Fruit fly (Drosophila melanogaster) whole organism, embryonic: ENCODE data around the gene e.

ENCODE experiments used
- Abd-B ChIP-seq: fragments of 200-800 bp; sonication (Bioruptor generic); optimal IDR thresholded peaks from 2 replicates; lab custom pipeline; 2018; ENCODE audit warnings: missing biosample characterization, mild to moderate bottlenecking, missing genetic modification characterization, moderate library complexity
- Asciz ChIP-seq: fragments of 200-800 bp; sonication (Bioruptor generic); optimal IDR thresholded peaks from 2 replicates; lab custom pipeline; 2017; ENCODE audit warnings: missing biosample characterization, mild to moderate bottlenecking, missing genetic modification characterization, missing genetic modification reagents
- Atf-2 ChIP-seq: fragments of 200-800 bp; sonication (Bioruptor generic); optimal IDR thresholded peaks from 2 replicates; lab custom pipeline; 2016; ENCODE audit warnings: missing biosample characterization, missing genetic modification characterization
- Blimp-1 ChIP-seq: fragments of 200-800 bp; sonication (Bioruptor generic); optimal IDR thresholded peaks from 3 replicates; lab custom pipeline; 2018; ENCODE audit warnings: missing biosample characterization, missing genetic modification characterization, mild to moderate bottlenecking, moderate library complexity, missing genetic modification reagents
- CG11456 ChIP-seq: fragments of 200-800 bp; sonication (Bioruptor generic); IDR thresholded peaks from 3 replicates; pipeline ENCODE4 v1.3.6; 2022; ENCODE audit warnings: missing biosample characterization, missing genetic modification characterization
- CG12155 ChIP-seq: fragments of 200-800 bp; sonication (Bioruptor generic); optimal IDR thresholded peaks from 3 replicates; lab custom pipeline; 2016; ENCODE audit warnings: missing biosample characterization, missing genetic modification characterization
- CG12299 ChIP-seq: fragments of 200-800 bp; sonication (Bioruptor generic); optimal IDR thresholded peaks from 2 replicates; lab custom pipeline; 2018; ENCODE audit warnings: missing biosample characterization, mild to moderate bottlenecking, missing genetic modification characterization
- CG13424 ChIP-seq: fragments of 200-800 bp; sonication (Bioruptor generic); optimal IDR thresholded peaks from 2 replicates; lab custom pipeline; 2019; ENCODE audit warnings: missing biosample characterization, mild to moderate bottlenecking, missing genetic modification characterization, moderate library complexity
- CG14710 ChIP-seq: fragments of 200-800 bp; sonication (Bioruptor generic); optimal IDR thresholded peaks from 3 replicates; lab custom pipeline; 2019; ENCODE audit warnings: missing biosample characterization, mild to moderate bottlenecking, missing genetic modification characterization, moderate library complexity
- CG15479 ChIP-seq: fragments of 200-800 bp; sonication (Bioruptor generic); optimal IDR thresholded peaks from 3 replicates; lab custom pipeline; 2019; ENCODE audit warnings: missing biosample characterization, mild to moderate bottlenecking, missing genetic modification characterization, moderate library complexity
- CG15696 ChIP-seq: fragments of 200-800 bp; sonication (Bioruptor generic); optimal IDR thresholded peaks from 2 replicates; lab custom pipeline; 2019; ENCODE audit warnings: missing biosample characterization, mild to moderate bottlenecking, missing genetic modification characterization, moderate library complexity
- CG1647 ChIP-seq: fragments of 200-800 bp; sonication (Bioruptor generic); optimal IDR thresholded peaks from 3 replicates; lab custom pipeline; 2016; ENCODE audit warnings: missing biosample characterization, missing genetic modification characterization
- CG17186 ChIP-seq: fragments of 200-800 bp; sonication (Bioruptor generic); optimal IDR thresholded peaks from 3 replicates; lab custom pipeline; 2017; ENCODE audit warnings: missing biosample characterization, missing genetic modification reagents, missing genetic modification characterization
- CG2712 ChIP-seq: fragments of 200-800 bp; optimal IDR thresholded peaks from 3 replicates; lab custom pipeline; 2019; ENCODE audit warnings: missing biosample characterization, mild to moderate bottlenecking, missing genetic modification characterization, moderate library complexity
- CG6254 ChIP-seq: fragments of 200-800 bp; sonication (Bioruptor generic); optimal IDR thresholded peaks from 3 replicates; lab custom pipeline; 2017; ENCODE audit warnings: mild to moderate bottlenecking, missing biosample characterization, missing genetic modification reagents, missing genetic modification characterization
- CG6813 ChIP-seq: fragments of 200-800 bp; sonication (Bioruptor generic); optimal IDR thresholded peaks from 2 replicates; lab custom pipeline; 2017; ENCODE audit warnings: missing biosample characterization, missing genetic modification characterization, mild to moderate bottlenecking, moderate library complexity, missing genetic modification reagents
- CG7357 ChIP-seq: fragments of 200-800 bp; sonication (Bioruptor generic); IDR thresholded peaks from 3 replicates; pipeline ENCODE4 v1.3.6; 2022; ENCODE audit warnings: missing biosample characterization, missing genetic modification characterization
- CG8359 ChIP-seq: fragments of 200-800 bp; sonication (Bioruptor generic); optimal IDR thresholded peaks from 2 replicates; lab custom pipeline; 2017; ENCODE audit warnings: missing biosample characterization, mild to moderate bottlenecking, missing genetic modification characterization, borderline replicate concordance
- D19A ChIP-seq: fragments of 200-800 bp; optimal IDR thresholded peaks from 3 replicates; lab custom pipeline; 2019; ENCODE audit warnings: missing biosample characterization, mild to moderate bottlenecking, missing genetic modification characterization, moderate library complexity
- Dp ChIP-seq: fragments of 200-800 bp; sonication (Bioruptor generic); optimal IDR thresholded peaks from 2 replicates; lab custom pipeline; 2018; ENCODE audit warnings: missing biosample characterization, mild to moderate bottlenecking, missing genetic modification characterization, moderate library complexity
- Kr ChIP-seq: fragments of 200-800 bp; sonication (Bioruptor generic); optimal IDR thresholded peaks from 2 replicates; lab custom pipeline; 2017; ENCODE audit warnings: missing biosample characterization, mild to moderate bottlenecking, missing genetic modification characterization
- Lpt ChIP-seq: fragments of >200 bp; optimal IDR thresholded peaks from 2 replicates; lab custom pipeline; 2018; ENCODE audit warnings: missing biosample characterization, missing genetic modification characterization
- Pdp1 ChIP-seq, 2 experiments: fragments of 200-800 bp; sonication (Bioruptor generic); optimal IDR thresholded peaks; 3 replicates each; lab custom pipeline; 2016; ENCODE audit warnings: missing biosample characterization in 2 of 2, missing genetic modification characterization in 2 of 2, mild to moderate bottlenecking in 1 of 2, moderate library complexity in 1 of 2
- Side ChIP-seq: fragments of 200-800 bp; sonication (Bioruptor generic); optimal IDR thresholded peaks from 2 replicates; lab custom pipeline; 2016; ENCODE audit warnings: missing biosample characterization, missing genetic modification characterization
- Xrp1 ChIP-seq: fragments of 200-800 bp; sonication (Bioruptor generic); IDR thresholded peaks from 2 replicates; pipeline ENCODE4 v1.3.6; 2022; ENCODE audit warnings: missing biosample characterization, missing genetic modification characterization
- ac ChIP-seq: fragments of 200-800 bp; sonication (Bioruptor generic); optimal IDR thresholded peaks from 3 replicates; lab custom pipeline; 2017; ENCODE audit warnings: missing biosample characterization, mild to moderate bottlenecking, missing genetic modification characterization
- ara ChIP-seq: fragments of 200-800 bp; sonication (Bioruptor generic); IDR thresholded peaks from 2 replicates; pipeline ENCODE4 v1.3.6; 2022; ENCODE audit warnings: missing biosample characterization, missing genetic modification characterization
- bcd ChIP-seq: fragments of 200-800 bp; sonication (Bioruptor generic); optimal IDR thresholded peaks from 2 replicates; lab custom pipeline; 2017; ENCODE audit warnings: missing biosample characterization, mild to moderate bottlenecking, missing genetic modification characterization
- bsh ChIP-seq, 2 experiments: fragments of 200-800 bp; sonication (Bioruptor generic); optimal IDR thresholded peaks; 2 replicates each; lab custom pipeline; 2017 to 2018; ENCODE audit warnings: mild to moderate bottlenecking in 2 of 2, missing biosample characterization in 2 of 2, missing genetic modification characterization in 2 of 2, moderate library complexity in 1 of 2
- chm ChIP-seq: fragments of 200-800 bp; sonication (Bioruptor generic); IDR thresholded peaks from 2 replicates; pipeline ENCODE4 v1.3.6; 2022; ENCODE audit warnings: missing biosample characterization, missing genetic modification characterization
- corto ChIP-seq: fragments of 200-800 bp; sonication (Bioruptor generic); optimal IDR thresholded peaks from 2 replicates; lab custom pipeline; 2016; ENCODE audit warnings: missing biosample characterization, mild to moderate bottlenecking, missing genetic modification characterization, moderate library complexity
- da ChIP-seq: fragments of 200-800 bp; sonication (Bioruptor generic); optimal IDR thresholded peaks from 2 replicates; lab custom pipeline; 2016; ENCODE audit warnings: missing biosample characterization, missing genetic modification characterization
- dmrt11E ChIP-seq: fragments of 200-800 bp; sonication (Bioruptor generic); optimal IDR thresholded peaks from 3 replicates; lab custom pipeline; 2018; ENCODE audit warnings: missing biosample characterization, mild to moderate bottlenecking, missing genetic modification characterization, moderate library complexity
- dmrt99B ChIP-seq: fragments of 200-800 bp; sonication (Bioruptor generic); optimal IDR thresholded peaks from 2 replicates; lab custom pipeline; 2018; ENCODE audit warnings: missing biosample characterization, mild to moderate bottlenecking, missing genetic modification characterization, moderate library complexity
- fd102C ChIP-seq: fragments of 200-800 bp; sonication (Bioruptor generic); optimal IDR thresholded peaks from 2 replicates; lab custom pipeline; 2018; ENCODE audit warnings: missing biosample characterization, mild to moderate bottlenecking, missing genetic modification characterization, moderate library complexity
- ftz-f1 ChIP-seq: fragments of 200-800 bp; sonication (Bioruptor generic); optimal IDR thresholded peaks from 2 replicates; lab custom pipeline; 2016; ENCODE audit warnings: missing biosample characterization, missing genetic modification characterization
- fu2 ChIP-seq: fragments of 200-800 bp; sonication (Bioruptor generic); optimal IDR thresholded peaks from 2 replicates; lab custom pipeline; 2016; ENCODE audit warnings: missing biosample characterization, missing genetic modification characterization
- jing ChIP-seq: fragments of 200-800 bp; sonication (Bioruptor generic); optimal IDR thresholded peaks from 2 replicates; lab custom pipeline; 2018; ENCODE audit warnings: missing biosample characterization, mild to moderate bottlenecking, missing genetic modification characterization
- kay ChIP-seq: fragments of 200-800 bp; sonication (Bioruptor generic); optimal IDR thresholded peaks from 2 replicates; lab custom pipeline; 2016; ENCODE audit warnings: missing biosample characterization, missing genetic modification characterization
- kni ChIP-seq: fragments of 200-800 bp; sonication (Bioruptor generic); optimal IDR thresholded peaks from 3 replicates; lab custom pipeline; 2017; ENCODE audit warnings: mild to moderate bottlenecking, missing biosample characterization, missing genetic modification reagents, missing genetic modification characterization
- org-1 ChIP-seq: fragments of 200-800 bp; sonication (Bioruptor generic); optimal IDR thresholded peaks from 2 replicates; lab custom pipeline; 2017; ENCODE audit warnings: missing biosample characterization, missing genetic modification characterization
- phol ChIP-seq: fragments of 200-800 bp; sonication (Bioruptor generic); optimal IDR thresholded peaks from 3 replicates; lab custom pipeline; 2018; ENCODE audit warnings: missing biosample characterization, mild to moderate bottlenecking, missing genetic modification characterization, moderate library complexity
- prd ChIP-seq, 3 experiments: fragments of >200 bp in 2 of 3; fragments of 200-800 bp in 1 of 3; sonication (Bioruptor generic) in 1 of 3; optimal IDR thresholded peaks in 2 of 3; IDR thresholded peaks in 1 of 3; 2 replicates in 2 of 3; 3 replicates in 1 of 3; pipeline versions ENCODE4 v1.3.6 to Lab custom; 2017 to 2022; ENCODE audit warnings: missing biosample characterization in 1 of 3, missing genetic modification characterization in 1 of 3
- sens ChIP-seq: fragments of 200-800 bp; sonication (Bioruptor generic); peaks from one replicate; lab custom pipeline; 2016; ENCODE audit warnings: missing biosample characterization, missing genetic modification characterization
- sob ChIP-seq: fragments of 200-800 bp; sonication (Bioruptor generic); IDR thresholded peaks from 2 replicates; pipeline ENCODE4 v1.3.6; 2022; ENCODE audit warnings: missing biosample characterization, missing genetic modification characterization
- tll ChIP-seq, 2 experiments: fragments of 200-800 bp in 1 of 2; fragments of >200 bp in 1 of 2; sonication (Bioruptor generic) in 1 of 2; optimal IDR thresholded peaks; 2 replicates each; lab custom pipeline; 2017 to 2019; ENCODE audit warnings: missing biosample characterization in 2 of 2, missing genetic modification characterization in 2 of 2, mild to moderate bottlenecking in 1 of 2, moderate library complexity in 1 of 2
- wor ChIP-seq: fragments of 200-800 bp; sonication (Bioruptor generic); IDR thresholded peaks from 2 replicates; pipeline ENCODE4 v1.3.6; 2022; ENCODE audit warnings: missing biosample characterization, missing genetic modification characterization

The e gene

DNA sequence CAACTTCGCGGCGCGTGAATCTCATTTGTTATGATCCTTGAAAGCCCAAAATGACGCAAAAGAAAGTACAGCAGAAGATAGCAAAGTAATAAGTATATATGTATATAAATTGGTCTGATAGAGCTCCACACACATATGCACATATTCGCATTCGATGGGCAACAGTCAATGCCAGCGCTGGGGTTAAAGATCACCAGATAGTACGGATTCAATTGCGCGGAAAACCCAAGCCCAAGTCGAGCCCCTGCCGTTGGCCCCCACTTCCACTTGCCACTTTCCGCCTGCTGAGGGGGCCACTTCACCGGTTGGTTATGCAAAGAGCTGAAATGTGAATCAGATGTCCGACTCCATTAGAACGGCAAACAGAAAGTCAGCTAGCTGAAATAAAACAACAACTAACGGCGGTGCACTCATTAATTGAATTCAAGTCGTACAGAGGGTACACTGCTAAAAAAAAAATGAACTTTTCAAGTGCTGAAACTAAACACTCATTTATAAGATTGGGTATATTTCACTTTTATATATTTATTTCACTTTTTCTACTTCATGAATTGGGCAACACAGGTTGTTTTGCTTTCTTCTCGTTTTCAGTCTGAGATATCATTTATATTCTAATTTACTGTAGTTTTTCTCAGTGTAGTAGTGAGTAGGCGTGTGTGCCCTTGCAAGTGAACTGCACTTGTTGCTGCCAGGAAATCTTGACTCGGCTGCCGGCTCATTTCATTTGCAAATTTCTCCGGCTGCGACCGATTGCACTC, 41.6 kb downstream of the e start (continued):
- TF ChIP-seq bsh (GFP tag; optimal IDR thresholded peaks at IDR 0.05; lab: Kevin White, UChicago) (peak in 1 of 2 experiments; percentile 40), dmrt99B (tag; lab: Kevin White, UChicago) (peak; percentile 12), CG7357 (no peak), corto (GFP tag; lab: Kevin White, UChicago) (no peak), Blimp-1 (GFP tag; lab: Kevin White, UChicago) (peak; percentile 14), fu2 (GFP tag; lab: Kevin White, UChicago) (no peak), bcd (GFP tag; lab: Kevin White, UChicago) (no peak), ftz-f1 (no peak), Dp (GFP tag; lab: Kevin White, UChicago) (no peak), kay (GFP tag; lab: Kevin White, UChicago) (no peak), Kr (GFP tag; lab: Kevin White, UChicago) (no peak), CG6254 (GFP tag; lab: Kevin White, UChicago) (no peak), CG12155 (no peak), Atf-2 (no peak), CG14710 (tag; lab: Kevin White, UChicago) (no peak), chm (no peak), CG12299 (tag; lab: Kevin White, UChicago) (no peak), jing (GFP tag; lab: Kevin White, UChicago) (no peak), D19A (tag; lab: Kevin White, UChicago) (no peak), CG1647 (GFP tag; lab: Kevin White, UChicago) (no peak), Xrp1 (GFP tag; lab: Robert Waterston, UW) (peak; percentile 42; the same call in 1 of the 2 replicates)

DNA sequence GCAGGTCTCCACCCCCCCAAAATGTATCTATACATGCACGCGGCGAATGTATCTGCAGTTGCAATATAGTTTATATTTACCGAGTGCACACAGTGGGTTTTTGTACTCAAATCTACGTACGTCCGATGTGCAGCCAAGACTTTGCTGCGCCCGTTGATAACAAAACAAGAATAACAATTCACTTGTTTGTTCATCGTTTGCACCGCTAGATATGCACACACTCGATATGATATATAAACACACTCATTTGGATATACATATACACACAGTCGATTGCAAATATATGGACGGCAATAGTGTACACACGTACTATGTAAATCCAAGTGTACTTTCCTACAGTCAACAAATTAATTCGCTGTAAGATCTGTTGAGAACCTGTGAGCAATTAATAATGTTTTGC, 43.2 kb downstream of the e start:
- TF ChIP-seq prd (optimal IDR thresholded peaks at IDR 0.05; lab: Kevin White, UChicago) (no peak), prd (GFP tag; IDR thresholded peaks at IDR 0.05; lab: Robert Waterston, UW) (no peak), CG15479 (GFP tag; lab: Kevin White, UChicago) (peak; percentile 74), ac (GFP tag; lab: Kevin White, UChicago) (peak; percentile 59), CG13424 (tag; lab: Kevin White, UChicago) (no peak), Abd-B (GFP tag; lab: Kevin White, UChicago) (no peak), CG15696 (peak; percentile 49), tll (GFP tag; optimal IDR thresholded peaks at IDR 0.05; lab: Kevin White, UChicago) (peak in 1 of 2 experiments; percentile 48), da (GFP tag; lab: Kevin White, UChicago) (no peak), org-1 (no peak), CG6813 (peak; percentile 43), phol (tag; lab: Kevin White, UChicago) (no peak), Asciz (GFP tag; lab: Kevin White, UChicago) (peak; percentile 49), CG8359 (GFP tag; lab: Kevin White, UChicago) (peak; percentile 30), ara (GFP tag; lab: Robert Waterston, UW) (peak; percentile 13; the same call in 1 of the 2 replicates), dmrt11E (tag; lab: Kevin White, UChicago) (peak; percentile 19), wor (GFP tag; lab: Robert Waterston, UW) (no peak), CG17186 (GFP tag; lab: Kevin White, UChicago) (no peak), Blimp-1 (GFP tag; lab: Kevin White, UChicago) (peak; percentile 26), kni (peak; percentile 3), Side (no peak), Pdp1 (GFP tag; optimal IDR thresholded peaks at IDR 0.05; lab: Kevin White, UChicago) (peak in 1 of 2 experiments; percentile 7), Lpt (GFP tag; lab: Kevin White, UChicago) (no peak), CG11456 (GFP tag; lab: Robert Waterston, UW) (no peak), fd102C (GFP tag; lab: Kevin White, UChicago) (peak; percentile 39), sens (GFP tag; lab: Kevin White, UChicago) (peak; percentile 79), sob (GFP tag; lab: Robert Waterston, UW) (no peak), CG14710 (tag; lab: Kevin White, UChicago) (peak; percentile 38), CG2712 (tag; lab: Kevin White, UChicago) (no peak), Kr (GFP tag; lab: Kevin White, UChicago) (peak; percentile 66)
